Worm (Caenorhabditis elegans): ENCODE results near the gene nlp-46.
A peak's percentile ranks its signal among the peaks of the same experiment; 100 is the strongest.

nlp-46 gene

DNA sequence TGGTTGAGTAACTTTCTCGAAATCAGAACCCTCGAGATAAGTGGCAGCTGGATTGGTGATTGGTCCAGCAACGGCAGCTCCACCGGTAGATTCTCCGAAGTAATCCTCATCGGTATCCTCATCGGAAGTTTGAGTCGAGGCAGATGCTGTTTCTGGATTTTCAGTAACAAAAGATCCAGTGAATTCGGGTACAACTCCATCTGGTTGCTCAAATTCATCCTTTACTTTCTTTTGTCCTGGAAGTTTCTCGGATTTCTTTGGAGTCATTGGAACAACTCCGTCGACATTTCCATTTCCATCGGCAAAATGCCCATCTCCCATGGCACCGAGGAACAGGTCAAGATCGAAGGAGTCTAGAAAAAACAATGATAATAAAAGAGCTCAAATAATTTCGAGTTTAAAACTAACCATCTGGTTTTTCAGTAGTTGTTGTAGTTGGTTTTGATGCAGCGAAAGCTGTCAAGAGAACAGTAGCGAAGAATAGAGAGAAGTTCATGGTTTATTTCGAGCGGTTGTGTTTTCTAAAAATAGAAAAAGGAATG is 46.7 kb upstream of the nlp-46 start, which contains the start of gene F45D3.4:
Gene F45D3.4 (minus strand): TSS at position 521 of the 542 bp plus-strand sequence.
- no peak for TF ChIP-seq elt-2 (tag; optimal IDR thresholded peaks at IDR 0.05)
- TF ChIP-seq lin-15B (tag; optimal IDR thresholded peaks at IDR 0.05) = no peak
- TF ChIP-seq lin-39 (tag; optimal IDR thresholded peaks at IDR 0.05) = peak; percentile 41
- TF ChIP-seq elt-3 (tag; optimal IDR thresholded peaks at IDR 0.05) = no peak
- no peak for TF ChIP-seq nhr-67 (tag; optimal IDR thresholded peaks at IDR 0.05)
- no peak for TF ChIP-seq sea-2 (GFP tag; optimal IDR thresholded peaks at IDR 0.05)
- no peak for TF ChIP-seq zag-1 (tag; optimal IDR thresholded peaks at IDR 0.05)
- TF ChIP-seq ztf-11 (tag; optimal IDR thresholded peaks at IDR 0.05) = no peak
- TF ChIP-seq nfya-1 (tag; optimal IDR thresholded peaks at IDR 0.05; ENCODE audit: insufficient read depth) = no peak
- peak; percentile 2 for TF ChIP-seq nhr-25 (tag; optimal IDR thresholded peaks at IDR 0.05)
- TF ChIP-seq fkh-10 (GFP tag; optimal IDR thresholded peaks at IDR 0.05) = no peak
- no peak for TF ChIP-seq nhr-11 (tag; optimal IDR thresholded peaks at IDR 0.05)
- no peak for TF ChIP-seq elt-1 (tag; optimal IDR thresholded peaks at IDR 0.05)
- no peak for TF ChIP-seq nhr-77 (tag; optimal IDR thresholded peaks at IDR 0.05)
- no peak for TF ChIP-seq nhr-237 (tag; optimal IDR thresholded peaks at IDR 0.05)
- TF ChIP-seq pha-4 (tag; optimal IDR thresholded peaks at IDR 0.05) = no peak
- no peak for TF ChIP-seq unc-62 (GFP tag; optimal IDR thresholded peaks at IDR 0.05)
- no peak for TF ChIP-seq ceh-82 (tag; optimal IDR thresholded peaks at IDR 0.05)
- no peak for TF ChIP-seq nhr-28 (tag; optimal IDR thresholded peaks at IDR 0.05)
- TF ChIP-seq nhr-23 (tag; optimal IDR thresholded peaks at IDR 0.05) = no peak
- TF ChIP-seq fos-1 (tag; optimal IDR thresholded peaks at IDR 0.05) = no peak
- no peak for TF ChIP-seq ceh-9 (tag; optimal IDR thresholded peaks at IDR 0.05)
- no peak for TF ChIP-seq egl-27 (tag; optimal IDR thresholded peaks at IDR 0.05)
- TF ChIP-seq ama-1 (optimal IDR thresholded peaks at IDR 0.05) = peak; percentile 90
- no peak for TF ChIP-seq ztf-4 (tag; optimal IDR thresholded peaks at IDR 0.05)

DNA sequence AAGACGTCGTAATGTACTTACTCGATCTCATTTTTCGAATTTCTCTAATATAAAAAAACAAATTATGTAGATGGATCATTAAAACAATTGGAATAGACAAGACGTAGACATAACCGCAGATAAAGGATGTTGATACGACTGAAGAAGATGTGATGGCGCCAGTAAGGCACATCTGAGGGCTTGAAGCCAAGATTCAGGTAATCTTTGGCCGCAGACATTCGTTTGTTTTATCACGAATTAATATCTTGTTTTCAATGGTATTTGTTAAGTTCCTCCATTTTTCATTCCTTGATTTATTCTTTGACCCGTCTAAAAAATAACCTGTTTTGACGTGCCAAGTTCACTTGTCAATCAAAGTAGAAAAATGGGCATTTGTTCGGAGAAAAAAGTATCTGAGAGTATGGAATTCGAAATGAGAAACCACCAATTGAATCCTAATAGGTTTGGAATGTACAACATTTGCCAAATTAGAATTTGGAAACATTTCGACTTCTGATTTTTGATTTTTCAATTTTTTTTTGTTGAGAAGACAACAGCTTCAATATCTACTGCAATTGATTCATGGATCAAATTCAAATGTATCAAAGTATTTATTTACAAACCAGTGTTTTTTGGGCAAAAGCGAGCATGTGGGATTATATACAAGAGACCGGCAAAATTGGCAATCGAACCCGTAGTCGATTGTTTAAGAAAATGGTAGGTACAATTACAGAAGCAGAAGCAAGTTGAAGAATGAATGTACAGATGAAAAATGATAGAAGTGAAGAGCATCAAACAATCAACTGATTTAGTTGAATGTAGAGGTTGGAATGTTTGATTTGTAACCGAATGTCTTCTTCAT is 45.8 kb upstream of the nlp-46 start:
- TF ChIP-seq nhr-237 (tag; optimal IDR thresholded peaks at IDR 0.05) = no peak
- TF ChIP-seq elt-3 (tag; optimal IDR thresholded peaks at IDR 0.05) = peak in 1 of 3 experiments; percentile 62
- peak; percentile 8 for TF ChIP-seq nfya-1 (tag; optimal IDR thresholded peaks at IDR 0.05; ENCODE audit: insufficient read depth)
- peak; percentile 66 for TF ChIP-seq nhr-43 (tag; optimal IDR thresholded peaks at IDR 0.05; ENCODE audit: poor library complexity, severe bottlenecking)
- no peak for TF ChIP-seq nhr-67 (tag; optimal IDR thresholded peaks at IDR 0.05)
- no peak for TF ChIP-seq ztf-11 (tag; optimal IDR thresholded peaks at IDR 0.05)
- no peak for TF ChIP-seq fkh-2 (tag; optimal IDR thresholded peaks at IDR 0.05)
- TF ChIP-seq nhr-28 (tag; optimal IDR thresholded peaks at IDR 0.05) = peak; percentile 80
- peak; percentile 10 for TF ChIP-seq unc-62 (GFP tag; optimal IDR thresholded peaks at IDR 0.05)
- peak; percentile 3 for TF ChIP-seq tbx-2 (tag; optimal IDR thresholded peaks at IDR 0.05)
- peak; percentile 80 for TF ChIP-seq ama-1 (optimal IDR thresholded peaks at IDR 0.05)
- TF ChIP-seq nhr-25 (tag; optimal IDR thresholded peaks at IDR 0.05) = peak; percentile 43
- no peak for TF ChIP-seq aly-2 (tag; optimal IDR thresholded peaks at IDR 0.05)
- TF ChIP-seq nhr-76 (tag; optimal IDR thresholded peaks at IDR 0.05) = peak; percentile 58
- no peak for TF ChIP-seq jun-1 (tag; optimal IDR thresholded peaks at IDR 0.05)

- TF ChIP-seq snpc-4 (tag; optimal IDR thresholded peaks at IDR 0.05) (no peak), nhr-23 (tag; optimal IDR thresholded peaks at IDR 0.05) (peak; percentile 59), nhr-43 (tag; optimal IDR thresholded peaks at IDR 0.05; ENCODE audit: poor library complexity, severe bottlenecking) (peak; percentile 29)
Observed at ce11 chrV:12550755-12551154, 44.7 kb upstream of the nlp-46 start.

DNA sequence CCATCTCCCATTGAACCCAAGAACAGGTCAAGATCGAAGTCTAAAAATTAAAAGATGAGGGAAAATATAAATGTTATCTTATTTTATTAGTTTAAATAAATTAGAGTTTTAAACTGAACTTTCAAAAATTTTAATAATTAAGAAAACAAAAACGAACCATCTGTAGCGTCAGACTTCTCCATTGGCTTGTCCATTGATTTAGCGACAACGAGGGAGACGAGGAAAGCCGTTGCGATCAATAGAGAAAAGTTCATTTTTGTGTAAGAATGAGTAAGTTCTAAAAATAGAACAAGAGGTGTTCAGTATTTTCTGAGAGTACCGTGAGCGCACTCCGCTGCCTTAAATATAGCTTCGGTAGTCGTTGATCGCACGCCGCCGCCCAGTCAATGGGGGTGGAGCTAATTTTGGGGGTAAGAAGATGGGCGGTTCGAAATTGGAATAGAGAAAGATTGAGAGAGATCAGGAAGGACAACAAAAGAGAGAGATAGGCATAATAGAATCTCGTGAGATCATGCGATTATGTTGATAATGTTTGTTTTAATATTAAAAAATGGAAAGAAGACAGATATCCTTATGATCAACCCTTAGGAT is 44.0 kb upstream of the nlp-46 start, which contains the start of gene F45D3.3:
Gene F45D3.3 (minus strand): TSS at position 350 of the 591 bp plus-strand sequence.
- TF ChIP-seq elt-2 (tag; optimal IDR thresholded peaks at IDR 0.05) = no peak
- TF ChIP-seq nhr-25 (tag; optimal IDR thresholded peaks at IDR 0.05) = peak; percentile 35
- TF ChIP-seq nhr-43 (tag; optimal IDR thresholded peaks at IDR 0.05; ENCODE audit: poor library complexity, severe bottlenecking) = peak; percentile 55
- no peak for TF ChIP-seq ceh-28 (tag; optimal IDR thresholded peaks at IDR 0.05)
- TF ChIP-seq ama-1 (optimal IDR thresholded peaks at IDR 0.05) = peak; percentile 91
- TF ChIP-seq nfya-1 (tag; optimal IDR thresholded peaks at IDR 0.05; ENCODE audit: insufficient read depth) = peak; percentile 31
- TF ChIP-seq egl-5 (tag; optimal IDR thresholded peaks at IDR 0.05) = no peak
- peak; percentile 80 for TF ChIP-seq nhr-23 (tag; optimal IDR thresholded peaks at IDR 0.05)

Measured in whole organism, L3 larva.